Fruit fly (Drosophila melanogaster) whole organism, embryonic: ENCODE measurements around the gene Eno.

Experiments
- CG15696 ChIP-seq: fragments of 200-800 bp; sonication (Bioruptor generic); optimal IDR thresholded peaks from 2 replicates; lab custom pipeline; 2019; ENCODE audit warnings: missing biosample characterization, mild to moderate bottlenecking, missing genetic modification characterization, moderate library complexity
- chm ChIP-seq: fragments of 200-800 bp; sonication (Bioruptor generic); IDR thresholded peaks from 2 replicates; pipeline ENCODE4 v1.3.6; 2022; ENCODE audit warnings: missing biosample characterization, missing genetic modification characterization
- tgo ChIP-seq: fragments of 200-800 bp; sonication (Bioruptor generic); IDR thresholded peaks from 3 replicates; pipeline ENCODE4 v1.3.6; 2022; ENCODE audit warnings: missing biosample characterization, missing genetic modification characterization

DNA sequence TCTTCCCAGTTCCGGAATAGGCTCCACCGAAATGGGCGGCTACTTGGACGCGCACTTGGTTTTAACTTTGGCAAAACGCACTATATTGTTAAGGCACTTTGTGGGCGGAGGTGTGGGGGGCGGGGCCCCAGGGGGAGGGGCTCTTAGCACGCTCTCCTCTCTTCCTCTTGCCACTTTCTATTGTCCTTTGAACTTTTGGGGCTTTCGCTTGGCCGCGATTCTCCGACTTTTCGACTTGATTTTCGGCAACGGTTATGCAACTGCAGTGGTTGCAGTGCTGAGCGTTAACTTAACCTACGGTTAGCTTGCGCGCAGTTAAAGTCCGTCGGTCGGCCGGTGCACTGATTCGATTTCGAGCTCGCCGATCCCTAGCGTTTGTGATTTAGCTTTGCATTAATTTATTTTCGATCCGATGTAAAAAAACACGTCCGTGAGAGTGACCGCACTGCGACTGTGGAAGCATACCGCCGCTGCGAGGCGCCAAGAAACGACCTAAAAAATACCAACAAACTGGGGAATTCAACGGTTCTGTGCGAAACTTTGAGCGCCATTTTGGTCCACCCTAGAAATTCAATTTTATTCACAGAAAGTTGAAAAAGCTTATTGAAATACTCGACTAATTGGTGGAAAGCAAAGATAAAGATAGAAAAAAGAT is 5.4 kb downstream of the Eno start, which contains the start of gene Rim2:
- TF ChIP-seq chm (GFP tag; lab: Robert Waterston, UW) (peak; percentile 68), CG15696 (tag; lab: Kevin White, UChicago) (no peak), tgo (no peak)
